Worm (Caenorhabditis elegans) whole organism, young adult: Measurements from ENCODE around the gene hum-5.

ENCODE experiments used
- B0019.2 ChIP-seq: fragments of 200-800 bp; sonication (Bioruptor generic); conservative IDR thresholded peaks from 2 replicates; pipeline ENCODE4 v1.3.6; 2022; ENCODE audit warnings: missing genetic modification reagents, missing genetic modification characterization, missing compliant biosample characterization
- B0035.1 ChIP-seq: sonication (generic microtip); optimal IDR thresholded peaks from 2 replicates; lab custom pipeline; 2016; ENCODE audit warnings: missing genetic modification characterization, mild to moderate bottlenecking, missing compliant biosample characterization, missing genotype, missing genetic modification reagents
- C06A6.2 ChIP-seq: fragments of 200-800 bp; sonication (Bioruptor generic); conservative IDR thresholded peaks from 2 replicates; pipeline ENCODE4 v1.3.6; 2022; ENCODE audit warnings: missing genetic modification characterization, missing compliant biosample characterization
- D2030.7 ChIP-seq: fragments of 200-800 bp; sonication (Bioruptor generic); IDR thresholded peaks from 2 replicates; pipeline ENCODE4 v1.3.6; 2022; ENCODE audit warnings: missing genetic modification reagents, missing genetic modification characterization, missing compliant biosample characterization
- F49E8.2 ChIP-seq: sonication (generic microtip); optimal IDR thresholded peaks from 3 replicates; lab custom pipeline; 2017; ENCODE audit warnings: missing genetic modification characterization, mild to moderate bottlenecking, missing compliant biosample characterization, antibody characterized with exemption, moderate library complexity; ENCODE audit not compliant: insufficient read depth
- F55B11.4 ChIP-seq: sonication (generic microtip); optimal IDR thresholded peaks from 2 replicates; lab custom pipeline; 2016; ENCODE audit warnings: missing compliant biosample characterization, missing genetic modification characterization, borderline replicate concordance; ENCODE audit not compliant: insufficient read depth
- F57C9.4 ChIP-seq: sonication (generic microtip); optimal IDR thresholded peaks from 2 replicates; lab custom pipeline; 2017; ENCODE audit warnings: mild to moderate bottlenecking, missing genetic modification characterization, missing compliant biosample characterization
- T07F8.4 ChIP-seq: sonication (generic microtip); optimal IDR thresholded peaks from 2 replicates; lab custom pipeline; 2016; ENCODE audit warnings: mild to moderate bottlenecking, missing genetic modification characterization, moderate library complexity, missing compliant biosample characterization
- T26A5.8 ChIP-seq: sonication (generic microtip); optimal IDR thresholded peaks from 2 replicates; lab custom pipeline; 2016; ENCODE audit warnings: missing genetic modification characterization, missing compliant biosample characterization
- Y53F4B.3 ChIP-seq: fragments of 200-800 bp; sonication (Bioruptor generic); IDR thresholded peaks from 2 replicates; pipeline ENCODE4 v1.3.6; 2022; ENCODE audit warnings: missing genetic modification reagents, missing genetic modification characterization, missing compliant biosample characterization
- Y53G8AR.9 ChIP-seq: fragments of 200-800 bp; sonication (Bioruptor generic); conservative IDR thresholded peaks from 2 replicates; pipeline ENCODE4 v1.3.6; 2022; ENCODE audit warnings: missing genetic modification reagents, missing genetic modification characterization, missing compliant biosample characterization
- attf-3 ChIP-seq: fragments of 200-800 bp; sonication (Bioruptor generic); conservative IDR thresholded peaks from 2 replicates; pipeline ENCODE4 v1.3.6; 2022; ENCODE audit warnings: missing genetic modification reagents, missing genetic modification characterization, missing compliant biosample characterization
- attf-6 ChIP-seq: fragments of 200-800 bp; sonication (Bioruptor generic); IDR thresholded peaks from 2 replicates; pipeline ENCODE4 v1.3.6; 2022; ENCODE audit warnings: missing genetic modification reagents, missing genetic modification characterization, missing compliant biosample characterization
- cebp-2 ChIP-seq: fragments of 200-800 bp; sonication (Bioruptor generic); IDR thresholded peaks from 2 replicates; pipeline ENCODE4 v1.3.6; 2022; ENCODE audit warnings: missing genetic modification characterization, missing compliant biosample characterization
- ceh-27 ChIP-seq: fragments of 200-800 bp; sonication (Bioruptor generic); optimal IDR thresholded peaks from 2 replicates; lab custom pipeline; 2018; ENCODE audit warnings: mild to moderate bottlenecking, missing genetic modification characterization, moderate library complexity, missing compliant biosample characterization
- ceh-79 ChIP-seq: sonication (generic microtip); optimal IDR thresholded peaks from 2 replicates; lab custom pipeline; 2017; ENCODE audit warnings: mild to moderate bottlenecking, missing genetic modification characterization, missing compliant biosample characterization
- ceh-91 ChIP-seq: fragments of 200-800 bp; sonication (Bioruptor generic); IDR thresholded peaks from 2 replicates; pipeline ENCODE4 v1.3.6; 2022; ENCODE audit warnings: missing genetic modification reagents, missing genetic modification characterization, missing compliant biosample characterization
- chd-7 ChIP-seq: sonication (generic microtip); optimal IDR thresholded peaks from 2 replicates; lab custom pipeline; 2016; ENCODE audit warnings: mild to moderate bottlenecking, missing genetic modification characterization, moderate library complexity, missing compliant biosample characterization
- efl-1 ChIP-seq: fragments of 150-350 bp; optimal IDR thresholded peaks from 2 replicates; lab custom pipeline; 2014; ENCODE audit warnings: missing biosample characterization, missing genetic modification reagents, missing genetic modification characterization
- egl-18 ChIP-seq: fragments of 200-800 bp; sonication (Bioruptor generic); IDR thresholded peaks from 2 replicates; pipeline ENCODE4 v1.3.6; 2022; ENCODE audit warnings: missing genetic modification reagents, missing genetic modification characterization, missing compliant biosample characterization
- egrh-3 ChIP-seq: fragments of 200-800 bp; sonication (Bioruptor generic); IDR thresholded peaks from 2 replicates; pipeline ENCODE4 v1.3.6; 2022; ENCODE audit warnings: missing genetic modification reagents, missing genetic modification characterization, missing compliant biosample characterization
- ekl-4 ChIP-seq: fragments of 200-800 bp; sonication (Bioruptor generic); IDR thresholded peaks from 2 replicates; pipeline ENCODE4 v1.3.6; 2022; ENCODE audit warnings: missing genetic modification reagents, missing genetic modification characterization, missing compliant biosample characterization
- fkh-3 ChIP-seq: sonication (generic microtip); optimal IDR thresholded peaks from 2 replicates; lab custom pipeline; 2016; ENCODE audit warnings: mild to moderate bottlenecking, missing genetic modification characterization, missing compliant biosample characterization
- him-1 ChIP-seq: sonication (generic microtip); optimal IDR thresholded peaks from 2 replicates; lab custom pipeline; 2016; ENCODE audit warnings: missing genotype, missing genetic modification reagents, missing genetic modification characterization, missing compliant biosample characterization
- hlh-12 ChIP-seq: sonication (generic microtip); optimal IDR thresholded peaks from 2 replicates; lab custom pipeline; 2016; ENCODE audit warnings: missing genetic modification characterization, missing compliant biosample characterization
- let-526 ChIP-seq: fragments of 200-800 bp; sonication (Bioruptor generic); IDR thresholded peaks from 2 replicates; pipeline ENCODE4 v1.3.6; 2022; ENCODE audit warnings: missing genetic modification reagents, missing genetic modification characterization, missing compliant biosample characterization
- lin-35 ChIP-seq, 3 experiments: fragments of 150-350 bp in 2 of 3; sonication (generic microtip) in 1 of 3; optimal IDR thresholded peaks; 2 replicates each; lab custom pipeline; 2014 to 2018; ENCODE audit warnings: missing biosample characterization in 3 of 3, missing genetic modification characterization in 3 of 3, missing genetic modification reagents in 3 of 3
- madf-10 ChIP-seq: sonication (generic microtip); optimal IDR thresholded peaks from 2 replicates; lab custom pipeline; 2016; ENCODE audit warnings: mild to moderate bottlenecking, missing genetic modification characterization, missing compliant biosample characterization
- madf-3 ChIP-seq: fragments of 200-800 bp; sonication (Bioruptor generic); IDR thresholded peaks from 2 replicates; pipeline ENCODE4 v1.3.6; 2022; ENCODE audit warnings: missing genetic modification reagents, missing genetic modification characterization, missing compliant biosample characterization
- nfya-1 ChIP-seq: sonication (generic microtip); optimal IDR thresholded peaks from 2 replicates; lab custom pipeline; 2017; ENCODE audit warnings: antibody characterized with exemption, missing compliant biosample characterization, missing genetic modification characterization, borderline replicate concordance; ENCODE audit not compliant: insufficient read depth
- nhr-27 ChIP-seq: fragments of 200-800 bp; sonication (Bioruptor generic); optimal IDR thresholded peaks from 2 replicates; lab custom pipeline; 2018; ENCODE audit warnings: mild to moderate bottlenecking, missing genetic modification characterization, moderate library complexity, missing compliant biosample characterization
- nhr-90 ChIP-seq: sonication (generic microtip); optimal IDR thresholded peaks from 2 replicates; lab custom pipeline; 2016; ENCODE audit warnings: missing genotype, mild to moderate bottlenecking, missing genetic modification characterization, missing compliant biosample characterization
- pbrm-1 ChIP-seq: fragments of 200-800 bp; sonication (Bioruptor generic); IDR thresholded peaks from 2 replicates; pipeline ENCODE4 v1.3.6; 2022; ENCODE audit warnings: missing genetic modification reagents, missing genetic modification characterization, missing compliant biosample characterization
- rcor-1 ChIP-seq: fragments of 200-800 bp; sonication (Bioruptor generic); IDR thresholded peaks from 2 replicates; pipeline ENCODE4 v1.3.6; 2022; ENCODE audit warnings: missing genetic modification reagents, missing genetic modification characterization, missing compliant biosample characterization
- sea-2 ChIP-seq: fragments of 200-800 bp; sonication (Bioruptor generic); IDR thresholded peaks from 2 replicates; pipeline ENCODE4 v1.3.6; 2022; ENCODE audit warnings: missing genetic modification characterization, missing compliant biosample characterization
- snpc-1.1 ChIP-seq: sonication (generic microtip); optimal IDR thresholded peaks from 2 replicates; lab custom pipeline; 2017; ENCODE audit warnings: missing genetic modification characterization, mild to moderate bottlenecking, missing compliant biosample characterization, antibody characterized with exemption, moderate library complexity, missing genotype, missing genetic modification reagents; ENCODE audit not compliant: insufficient read depth
- snpc-3.4 ChIP-seq: sonication (generic microtip); optimal IDR thresholded peaks from 2 replicates; lab custom pipeline; 2017; ENCODE audit warnings: missing genetic modification characterization, mild to moderate bottlenecking, missing compliant biosample characterization, antibody characterized with exemption, moderate library complexity, missing genotype, missing genetic modification reagents
- somi-1 ChIP-seq: fragments of 200-800 bp; sonication (Bioruptor generic); optimal IDR thresholded peaks from 2 replicates; lab custom pipeline; 2018; ENCODE audit warnings: mild to moderate bottlenecking, missing genetic modification characterization, missing compliant biosample characterization
- tbp1 ChIP-seq: fragments of 200-800 bp; sonication (Bioruptor generic); optimal IDR thresholded peaks from 2 replicates; lab custom pipeline; 2018; ENCODE audit warnings: mild to moderate bottlenecking, missing genetic modification characterization, missing compliant biosample characterization
- tbx-9 ChIP-seq: sonication (generic microtip); optimal IDR thresholded peaks from 2 replicates; lab custom pipeline; 2016; ENCODE audit warnings: borderline replicate concordance, missing genetic modification characterization, inconsistent platforms, missing compliant biosample characterization
- unc-130 ChIP-seq: sonication (generic microtip); optimal IDR thresholded peaks from 2 replicates; lab custom pipeline; 2016; ENCODE audit warnings: missing genetic modification reagents, missing genetic modification characterization, missing compliant biosample characterization
- unc-62 ChIP-seq: fragments of 150-350 bp; optimal IDR thresholded peaks from 2 replicates; lab custom pipeline; 2014; ENCODE audit warnings: missing biosample characterization, missing genetic modification reagents, missing genetic modification characterization
- xnd-1 ChIP-seq: sonication (generic microtip); optimal IDR thresholded peaks from 2 replicates; lab custom pipeline; 2016; ENCODE audit warnings: missing genotype, missing genetic modification reagents, missing genetic modification characterization, missing compliant biosample characterization
- zfh-2 ChIP-seq: fragments of 200-800 bp; sonication (Bioruptor generic); conservative IDR thresholded peaks from 2 replicates; pipeline ENCODE4 v1.3.6; 2022; ENCODE audit warnings: missing genetic modification reagents, missing genetic modification characterization, missing compliant biosample characterization
- zim-3 ChIP-seq: sonication (generic microtip); optimal IDR thresholded peaks from 2 replicates; lab custom pipeline; 2017; ENCODE audit warnings: mild to moderate bottlenecking, missing genetic modification characterization, moderate library complexity, missing compliant biosample characterization
- ztf-26 ChIP-seq: sonication (generic microtip); optimal IDR thresholded peaks from 2 replicates; lab custom pipeline; 2017; ENCODE audit warnings: missing genetic modification characterization, missing compliant biosample characterization

The hum-5 gene

ce11 chrIII:4019801-4020200 lies 16.8 kb downstream of the hum-5 start, which contains the start of gene snpc-3.4 (continued):
- TF ChIP-seq somi-1 (GFP tag; lab: Kevin White, UChicago) (no peak), nhr-27 (tag; lab: Kevin White, UChicago) (no peak), C06A6.2 (GFP tag; lab: Robert Waterston, UW) (no peak), snpc-3.4 (tag; lab: Kevin White, UChicago) (peak; percentile 94), F55B11.4 (tag; lab: Kevin White, UChicago) (no peak), xnd-1 (peak; percentile 94), B0035.1 (tag; lab: Kevin White, UChicago) (no peak), him-1 (tag; lab: Kevin White, UChicago) (no peak), lin-35 (GFP tag; optimal IDR thresholded peaks at IDR 0.05; lab: Kevin White, UChicago) (peak; percentile 68 to 87 (median 83)), egl-18 (0 out of 2 replicates have a peak, but pooled peaks have one; percentile 7), madf-10 (tag; lab: Kevin White, UChicago) (no peak), zim-3 (tag; lab: Kevin White, UChicago) (no peak), fkh-3 (tag; lab: Kevin White, UChicago) (no peak), cebp-2 (GFP tag; lab: Robert Waterston, UW) (no peak), B0019.2 (peak; percentile 97), Y53F4B.3 (GFP tag; lab: Robert Waterston, UW) (peak; percentile 7; the same call in 1 of the 2 replicates), T07F8.4 (tag; lab: Kevin White, UChicago) (no peak), tbp1 (peak; percentile 65), tbx-9 (tag; lab: Kevin White, UChicago) (no peak), D2030.7 (GFP tag; lab: Robert Waterston, UW) (peak; percentile 98), ceh-27 (GFP tag; lab: Kevin White, UChicago) (peak; percentile 71), let-526 (GFP tag; lab: Robert Waterston, UW) (no peak), nfya-1 (tag; lab: Kevin White, UChicago) (no peak), rcor-1 (GFP tag; lab: Robert Waterston, UW) (peak; percentile 83), chd-7 (tag; lab: Kevin White, UChicago) (no peak), unc-130 (GFP tag; lab: Kevin White, UChicago) (peak; percentile 81), sea-2 (GFP tag; lab: Robert Waterston, UW) (no peak), ceh-79 (tag; lab: Kevin White, UChicago) (no peak), ztf-26 (no peak), hlh-12 (tag; lab: Kevin White, UChicago) (no peak), snpc-1.1 (peak; percentile 70), nhr-90 (tag; lab: Kevin White, UChicago) (no peak), pbrm-1 (peak; percentile 88)
- TF ChIP-seq, all 124 proteins: peak for 59

- TF ChIP-seq B0019.2 (no peak), F49E8.2 (no peak), T26A5.8 (tag; lab: Kevin White, UChicago) (no peak), Y53G8AR.9 (GFP tag; lab: Robert Waterston, UW) (no peak), zfh-2 (GFP tag; lab: Robert Waterston, UW) (no peak; the same call in 1 of the 2 replicates), madf-3 (GFP tag; lab: Robert Waterston, UW) (0 out of 2 replicates have a peak, but pooled peaks have one; percentile 1), ceh-27 (GFP tag; lab: Kevin White, UChicago) (no peak), zim-3 (tag; lab: Kevin White, UChicago) (no peak), ekl-4 (no peak), ceh-91 (GFP tag; lab: Robert Waterston, UW) (no peak), F57C9.4 (no peak), attf-3 (no peak), unc-62 (GFP tag; lab: Kevin White, UChicago) (no peak), egrh-3 (GFP tag; lab: Robert Waterston, UW) (peak; percentile 70), attf-6 (GFP tag; lab: Robert Waterston, UW) (no peak), efl-1 (no peak), Y53F4B.3 (GFP tag; lab: Robert Waterston, UW) (no peak)
These were observed 17.8 kb downstream of the hum-5 start for ce11 chrIII:4018591-4019580.
